Fruit fly (Drosophila melanogaster) whole organism, prepupa: Measurements from ENCODE around the gene CG11889.

Source experiments
- Blimp-1 ChIP-seq: fragments of 200-800 bp; sonication (Bioruptor generic); optimal IDR thresholded peaks from 3 replicates; lab custom pipeline; 2017; ENCODE audit warnings: missing biosample characterization, missing genetic modification characterization, mild to moderate bottlenecking, moderate library complexity, missing genetic modification reagents
- CG10631 ChIP-seq: fragments of 200-800 bp; sonication (Bioruptor generic); optimal IDR thresholded peaks from 2 replicates; lab custom pipeline; 2016; ENCODE audit warnings: missing biosample characterization, missing genetic modification characterization
- CG10669 ChIP-seq: fragments of 200-800 bp; sonication (Bioruptor generic); optimal IDR thresholded peaks from 3 replicates; lab custom pipeline; 2018; ENCODE audit warnings: missing biosample characterization, mild to moderate bottlenecking, missing genetic modification characterization, moderate library complexity
- CG11294 ChIP-seq: fragments of 200-800 bp; sonication (Bioruptor generic); IDR thresholded peaks from 2 replicates; pipeline ENCODE4 v1.3.6; 2022; ENCODE audit warnings: missing biosample characterization, missing genetic modification characterization
- CG11762 ChIP-seq: fragments of 200-800 bp; sonication (Bioruptor generic); optimal IDR thresholded peaks from 3 replicates; lab custom pipeline; 2016; ENCODE audit warnings: missing biosample characterization, missing genetic modification characterization; ENCODE audit not compliant: insufficient read depth
- CG11902 ChIP-seq: fragments of 200-800 bp; sonication (Bioruptor generic); optimal IDR thresholded peaks from 3 replicates; lab custom pipeline; 2016; ENCODE audit warnings: missing biosample characterization, missing genetic modification characterization
- CG15336 ChIP-seq: fragments of 200-800 bp; sonication (Bioruptor generic); IDR thresholded peaks from 2 replicates; pipeline ENCODE4 v1.3.6; 2022; ENCODE audit warnings: missing biosample characterization, missing genetic modification characterization
- CG1621 ChIP-seq: fragments of 200-800 bp; sonication (Bioruptor generic); optimal IDR thresholded peaks from 3 replicates; lab custom pipeline; 2018; ENCODE audit warnings: missing biosample characterization, mild to moderate bottlenecking, missing genetic modification characterization
- CG16779 ChIP-seq: fragments of 200-800 bp; sonication (Bioruptor generic); optimal IDR thresholded peaks from 3 replicates; lab custom pipeline; 2017; ENCODE audit warnings: missing biosample characterization, mild to moderate bottlenecking, missing genetic modification characterization
- CG3032 ChIP-seq: fragments of 200-800 bp; optimal IDR thresholded peaks from 2 replicates; lab custom pipeline; 2019; ENCODE audit warnings: missing biosample characterization, mild to moderate bottlenecking, missing genetic modification characterization, moderate library complexity
- CG31627 ChIP-seq: fragments of 200-800 bp; sonication (Bioruptor generic); optimal IDR thresholded peaks from 3 replicates; lab custom pipeline; 2016; ENCODE audit warnings: missing biosample characterization, missing genetic modification characterization
- CG32006 ChIP-seq: fragments of 200-800 bp; sonication (Bioruptor generic); optimal IDR thresholded peaks from 3 replicates; lab custom pipeline; 2017; ENCODE audit warnings: missing biosample characterization, mild to moderate bottlenecking, missing genetic modification characterization
- CG34406 ChIP-seq: fragments of 200-800 bp; sonication (Bioruptor generic); optimal IDR thresholded peaks from 3 replicates; lab custom pipeline; 2016; ENCODE audit warnings: missing biosample characterization, missing genetic modification characterization
- CG4318 ChIP-seq: fragments of 200-800 bp; sonication (Bioruptor generic); optimal IDR thresholded peaks from 3 replicates; lab custom pipeline; 2017; ENCODE audit warnings: missing biosample characterization, mild to moderate bottlenecking, missing genetic modification characterization
- CG6163 ChIP-seq: fragments of 200-800 bp; sonication (Bioruptor generic); IDR thresholded peaks from 3 replicates; pipeline ENCODE4 v1.3.6; 2022; ENCODE audit warnings: missing biosample characterization, missing genetic modification characterization
- CG6276 ChIP-seq: fragments of 200-800 bp; sonication (Bioruptor generic); optimal IDR thresholded peaks from 2 replicates; lab custom pipeline; 2017; ENCODE audit warnings: missing biosample characterization, mild to moderate bottlenecking, missing genetic modification characterization
- CG6792 ChIP-seq: fragments of 200-800 bp; sonication (Bioruptor generic); optimal IDR thresholded peaks from 3 replicates; lab custom pipeline; 2016; ENCODE audit warnings: missing biosample characterization, missing genetic modification characterization
- CG6808 ChIP-seq: fragments of 200-800 bp; sonication (Bioruptor generic); optimal IDR thresholded peaks from 3 replicates; lab custom pipeline; 2017; ENCODE audit warnings: missing biosample characterization, missing genetic modification characterization, mild to moderate bottlenecking, moderate library complexity, missing genetic modification reagents
- CG6854 ChIP-seq: fragments of 200-800 bp; sonication (Bioruptor generic); optimal IDR thresholded peaks from 2 replicates; lab custom pipeline; 2017; ENCODE audit warnings: missing biosample characterization, mild to moderate bottlenecking, missing genetic modification characterization
- CG8119 ChIP-seq: fragments of 200-800 bp; sonication (Bioruptor generic); IDR thresholded peaks from 3 replicates; pipeline ENCODE4 v1.3.6; 2022; ENCODE audit warnings: missing biosample characterization, missing genetic modification characterization
- CG8319 ChIP-seq: fragments of 200-800 bp; sonication (Bioruptor generic); optimal IDR thresholded peaks from 3 replicates; lab custom pipeline; 2016; ENCODE audit warnings: missing biosample characterization, missing genetic modification characterization
- CG8632 ChIP-seq: fragments of 200-800 bp; sonication (Bioruptor generic); optimal IDR thresholded peaks from 3 replicates; lab custom pipeline; 2016; ENCODE audit warnings: missing biosample characterization, missing genetic modification characterization
- CG9139 ChIP-seq: fragments of 200-800 bp; sonication (Bioruptor generic); optimal IDR thresholded peaks from 3 replicates; lab custom pipeline; 2017; ENCODE audit warnings: missing biosample characterization, mild to moderate bottlenecking, missing genetic modification characterization
- Eip78C ChIP-seq: fragments of 200-800 bp; sonication (Bioruptor generic); peaks from one replicate; lab custom pipeline; 2016; ENCODE audit warnings: missing biosample characterization, missing genetic modification characterization
- Eip93F ChIP-seq: fragments of 200-800 bp; sonication (Bioruptor generic); optimal IDR thresholded peaks from 2 replicates; lab custom pipeline; 2016; ENCODE audit warnings: missing biosample characterization, mild to moderate bottlenecking, missing genetic modification characterization
- Ets96B ChIP-seq: fragments of 200-800 bp; optimal IDR thresholded peaks from 2 replicates; lab custom pipeline; 2019; ENCODE audit warnings: missing biosample characterization, mild to moderate bottlenecking, missing genetic modification characterization, moderate library complexity
- Gug ChIP-seq: fragments of 200-800 bp; sonication (Bioruptor generic); IDR thresholded peaks from 2 replicates; pipeline ENCODE4 v1.3.6; 2022; ENCODE audit warnings: missing biosample characterization, missing genetic modification characterization
- Hr39 ChIP-seq: fragments of 200-800 bp; sonication (Bioruptor generic); optimal IDR thresholded peaks from 2 replicates; lab custom pipeline; 2016; ENCODE audit warnings: missing biosample characterization, missing genetic modification characterization
- Lpt ChIP-seq: fragments of 200-800 bp; sonication (Bioruptor generic); optimal IDR thresholded peaks from 3 replicates; lab custom pipeline; 2016; ENCODE audit warnings: missing biosample characterization, missing genetic modification characterization
- Met ChIP-seq: fragments of 200-800 bp; sonication (Bioruptor generic); optimal IDR thresholded peaks from 3 replicates; lab custom pipeline; 2016; ENCODE audit warnings: missing biosample characterization, missing genetic modification characterization
- OdsH ChIP-seq: fragments of 200-800 bp; sonication (Bioruptor generic); optimal IDR thresholded peaks from 3 replicates; lab custom pipeline; 2016; ENCODE audit warnings: missing biosample characterization, missing genetic modification characterization
- Smox ChIP-seq: fragments of 200-800 bp; sonication (Bioruptor generic); optimal IDR thresholded peaks from 3 replicates; lab custom pipeline; 2016; ENCODE audit warnings: missing biosample characterization, missing genetic modification characterization
- Sox102F ChIP-seq: fragments of 200-800 bp; sonication (Bioruptor generic); optimal IDR thresholded peaks from 2 replicates; lab custom pipeline; 2016; ENCODE audit warnings: missing biosample characterization, mild to moderate bottlenecking, missing genetic modification characterization
- Sox14 ChIP-seq: fragments of 200-800 bp; sonication (Bioruptor generic); optimal IDR thresholded peaks from 3 replicates; lab custom pipeline; 2016; ENCODE audit warnings: missing biosample characterization, missing genetic modification characterization
- achi ChIP-seq: fragments of 200-800 bp; sonication (Bioruptor generic); optimal IDR thresholded peaks from 3 replicates; lab custom pipeline; 2016; ENCODE audit warnings: missing biosample characterization, missing genetic modification characterization
- acj6 ChIP-seq: fragments of 200-800 bp; sonication (Bioruptor generic); optimal IDR thresholded peaks from 3 replicates; lab custom pipeline; 2016; ENCODE audit warnings: missing biosample characterization, missing genetic modification characterization
- cyc ChIP-seq: fragments of 200-800 bp; sonication (Bioruptor generic); optimal IDR thresholded peaks from 3 replicates; lab custom pipeline; 2016; ENCODE audit warnings: missing biosample characterization, missing genetic modification characterization
- dac ChIP-seq: fragments of 200-800 bp; sonication (Bioruptor generic); optimal IDR thresholded peaks from 2 replicates; lab custom pipeline; 2017; ENCODE audit warnings: missing biosample characterization, mild to moderate bottlenecking, missing genetic modification characterization
- dsx ChIP-seq: fragments of 200-800 bp; optimal IDR thresholded peaks from 3 replicates; lab custom pipeline; 2019; ENCODE audit warnings: missing biosample characterization, mild to moderate bottlenecking, missing genetic modification characterization, moderate library complexity; ENCODE audit not compliant: poor library complexity, severe bottlenecking
- eg ChIP-seq: fragments of 200-800 bp; sonication (Bioruptor generic); IDR thresholded peaks from 3 replicates; pipeline ENCODE4 v1.3.6; 2022; ENCODE audit warnings: missing biosample characterization, missing genetic modification characterization
- esn ChIP-seq: fragments of 200-800 bp; sonication (Bioruptor generic); optimal IDR thresholded peaks from 2 replicates; lab custom pipeline; 2016; ENCODE audit warnings: missing biosample characterization, mild to moderate bottlenecking, missing genetic modification characterization, moderate library complexity
- fd59A ChIP-seq: fragments of 200-800 bp; sonication (Bioruptor generic); optimal IDR thresholded peaks from 2 replicates; lab custom pipeline; 2017; ENCODE audit warnings: missing biosample characterization, mild to moderate bottlenecking, missing genetic modification characterization, missing genetic modification reagents
- fd85E ChIP-seq: fragments of 200-800 bp; sonication (Bioruptor generic); optimal IDR thresholded peaks from 3 replicates; lab custom pipeline; 2016; ENCODE audit warnings: missing biosample characterization, missing genetic modification characterization
- fkh ChIP-seq: fragments of 200-800 bp; sonication (Bioruptor generic); optimal IDR thresholded peaks from 3 replicates; lab custom pipeline; 2017; ENCODE audit warnings: missing biosample characterization, mild to moderate bottlenecking, missing genetic modification characterization, moderate library complexity
- lz ChIP-seq: fragments of 200-800 bp; sonication (Bioruptor generic); optimal IDR thresholded peaks from 3 replicates; lab custom pipeline; 2016; ENCODE audit warnings: missing biosample characterization, missing genetic modification characterization
- net ChIP-seq: fragments of 200-800 bp; sonication (Bioruptor generic); optimal IDR thresholded peaks from 3 replicates; lab custom pipeline; 2016; ENCODE audit warnings: missing biosample characterization, missing genetic modification characterization
- pdm3 ChIP-seq: fragments of 200-800 bp; sonication (Bioruptor generic); optimal IDR thresholded peaks from 3 replicates; lab custom pipeline; 2016; ENCODE audit warnings: missing biosample characterization, missing genetic modification characterization
- salr ChIP-seq, 2 experiments: fragments of 200-800 bp; sonication (Bioruptor generic); optimal IDR thresholded peaks; 3 replicates each; lab custom pipeline; 2016 to 2018; ENCODE audit warnings: missing biosample characterization in 2 of 2, missing genetic modification characterization in 2 of 2, mild to moderate bottlenecking in 1 of 2
- spab ChIP-seq: fragments of 200-800 bp; sonication (Bioruptor generic); optimal IDR thresholded peaks from 2 replicates; lab custom pipeline; 2017; ENCODE audit warnings: missing biosample characterization, mild to moderate bottlenecking, missing genetic modification characterization, missing genetic modification reagents
- svp ChIP-seq: fragments of 200-800 bp; sonication (Bioruptor generic); peaks from one replicate; lab custom pipeline; 2016; ENCODE audit warnings: missing biosample characterization, missing genetic modification characterization
- vri ChIP-seq: fragments of 200-800 bp; sonication (Bioruptor generic); optimal IDR thresholded peaks from 3 replicates; lab custom pipeline; 2016; ENCODE audit warnings: missing biosample characterization, mild to moderate bottlenecking, missing genetic modification characterization

The CG11889 gene

DNA sequence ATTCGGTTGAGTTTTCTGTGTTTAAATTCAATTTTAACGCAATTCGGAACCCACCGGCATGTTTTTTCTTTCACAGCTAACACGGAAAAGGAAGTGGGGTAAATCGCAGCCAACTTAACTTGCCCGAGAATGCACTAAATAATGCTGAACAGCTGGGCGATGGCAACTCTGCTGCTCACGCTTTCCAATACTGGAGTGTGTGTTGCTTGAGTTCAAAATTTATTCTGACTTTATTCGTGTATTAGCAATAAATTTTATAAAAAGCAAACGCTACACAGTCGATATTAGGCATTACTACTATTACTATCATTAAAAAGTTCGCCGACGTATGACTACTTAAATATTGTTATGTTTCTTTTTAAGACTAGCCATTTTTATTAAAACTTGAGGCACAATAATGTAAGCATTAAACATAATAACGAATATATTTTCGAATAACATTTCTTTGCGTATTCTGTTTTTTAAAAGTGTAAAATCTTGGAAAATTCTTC, 22.6 kb upstream of the CG11889 start, which contains the start of the genes RpS27 and Nup37:
Gene RpS27 (minus strand): TSS at position 136 of the 491 bp plus-strand sequence.
Gene Nup37 (plus strand): TSS at position 280 of the 491 bp plus-strand sequence.
- TF ChIP-seq CG6276 (GFP tag; lab: Kevin White, UChicago) (no peak), CG10631 (GFP tag; lab: Kevin White, UChicago) (peak; percentile 88), lz (peak; percentile 98), CG6808 (GFP tag; lab: Kevin White, UChicago) (peak; percentile 90), CG6854 (peak; percentile 98), CG11762 (GFP tag; lab: Kevin White, UChicago) (peak; percentile 88), CG11902 (GFP tag; lab: Kevin White, UChicago) (peak; percentile 93), CG10669 (peak; percentile 87), Sox102F (GFP tag; lab: Kevin White, UChicago) (peak; percentile 95), CG34406 (GFP tag; lab: Kevin White, UChicago) (peak; percentile 92), Hr39 (GFP tag; lab: Kevin White, UChicago) (peak; percentile 97), CG8319 (GFP tag; lab: Kevin White, UChicago) (peak; percentile 95), fkh (peak; percentile 94), CG6792 (GFP tag; lab: Kevin White, UChicago) (peak; percentile 91), pdm3 (GFP tag; lab: Kevin White, UChicago) (peak; percentile 94), Met (peak; percentile 96), vri (peak; percentile 96), CG16779 (tag; lab: Kevin White, UChicago) (peak; percentile 94), net (peak; percentile 96), fd59A (GFP tag; lab: Kevin White, UChicago) (peak; percentile 90), Lpt (no peak), Sox14 (GFP tag; lab: Kevin White, UChicago) (peak; percentile 91), eg (GFP tag; lab: Robert Waterston, UW) (peak; percentile 93), CG6163 (GFP tag; lab: Robert Waterston, UW) (peak; percentile 96), CG31627 (GFP tag; lab: Kevin White, UChicago) (peak; percentile 97), cyc (peak; percentile 98), CG8119 (GFP tag; lab: Robert Waterston, UW) (peak; percentile 57; the same call in 2 of the 3 replicates), OdsH (peak; percentile 92), CG8632 (peak; percentile 89), CG15336 (GFP tag; lab: Robert Waterston, UW) (0 out of 2 replicates have a peak, but pooled peaks have one; percentile 24), CG4318 (GFP tag; lab: Kevin White, UChicago) (no peak), Smox (GFP tag; lab: Kevin White, UChicago) (peak; percentile 91), spab (GFP tag; lab: Kevin White, UChicago) (peak; percentile 76), Gug (GFP tag; lab: Robert Waterston, UW) (peak; percentile 77), salr (GFP tag; optimal IDR thresholded peaks at IDR 0.05; lab: Kevin White, UChicago) (peak in 1 of 2 experiments; percentile 98), Eip78C (GFP tag; lab: Kevin White, UChicago) (peak; percentile 97), achi (peak; percentile 93), CG11294 (GFP tag; lab: Robert Waterston, UW) (peak; percentile 77), CG9139 (GFP tag; lab: Kevin White, UChicago) (peak; percentile 94), CG3032 (tag; lab: Kevin White, UChicago) (peak; percentile 88), CG1621 (tag; lab: Kevin White, UChicago) (peak; percentile 90), acj6 (GFP tag; lab: Kevin White, UChicago) (peak; percentile 92), CG32006 (GFP tag; lab: Kevin White, UChicago) (peak; percentile 75), fd85E (GFP tag; lab: Kevin White, UChicago) (peak; percentile 89), dsx (peak; percentile 74), svp (GFP tag; lab: Kevin White, UChicago) (no peak), Blimp-1 (peak; percentile 90), Ets96B (tag; lab: Kevin White, UChicago) (peak; percentile 70), Eip93F (GFP tag; lab: Kevin White, UChicago) (no peak), esn (GFP tag; lab: Kevin White, UChicago) (peak; percentile 98), dac (GFP tag; lab: Kevin White, UChicago) (peak; percentile 91)
